Fruit fly (Drosophila melanogaster) S2 (cell line): ENCODE measurements around the gene svp.

Experiments used
- CG8478 ChIP-seq: fragments of >200 bp; optimal IDR thresholded peaks from 2 replicates; lab custom pipeline; 2018
- CTCF ChIP-seq, 2 experiments: fragments of >200 bp; optimal IDR thresholded peaks; 2 replicates each; lab custom pipeline; 2018

dm6 chr3R:12260669-12261068, 2.1 kb downstream of the svp start, which contains the start of gene CG44038:
- no peak for TF ChIP-seq CTCF (optimal IDR thresholded peaks at IDR 0.05; lab: Kevin White, UChicago)
- TF ChIP-seq CG8478 (lab: Kevin White, UChicago) = no peak
